Worm (Caenorhabditis elegans) whole organism, L4/young adult: Measurements from ENCODE around the gene Y75B7AL.2.

Source experiments
- W03F9.2 ChIP-seq: fragments of 150-350 bp; optimal IDR thresholded peaks from 2 replicates; lab custom pipeline; 2014; ENCODE audit warnings: missing biosample characterization, missing genetic modification characterization
- him-1 ChIP-seq: sonication (generic microtip); optimal IDR thresholded peaks from 2 replicates; lab custom pipeline; 2016; ENCODE audit warnings: missing genotype, missing genetic modification reagents, missing genetic modification characterization, missing compliant biosample characterization

DNA sequence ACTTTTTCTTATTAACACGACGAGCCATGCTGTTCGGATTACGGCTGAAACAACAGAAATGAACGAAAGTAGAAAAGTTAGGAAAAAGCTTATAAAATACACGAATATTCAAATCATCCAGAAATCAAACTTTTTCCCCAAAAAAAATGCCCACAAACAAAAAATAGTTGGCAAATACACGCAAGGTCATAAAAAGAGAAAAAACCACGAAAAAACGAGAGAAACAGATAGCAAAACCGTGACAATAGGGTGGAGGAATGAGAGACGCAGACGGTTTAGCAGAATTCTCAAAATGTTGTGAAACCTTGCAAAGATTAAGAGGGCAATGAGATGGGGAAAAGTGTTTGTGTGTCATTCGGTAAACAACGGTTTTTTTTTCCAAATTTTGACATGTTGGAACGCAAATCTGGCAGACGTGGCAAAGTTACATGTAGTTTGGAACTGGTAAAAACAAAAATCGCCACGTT lies 72.3 kb downstream of the Y75B7AL.2 start, which contains the start of gene tank-1:
- TF ChIP-seq him-1 (tag; lab: Kevin White, UChicago) = no peak
- no peak for TF ChIP-seq W03F9.2 (tag; lab: Kevin White, UChicago)
